Worm (Caenorhabditis elegans) whole organism, dauer: ENCODE data around the gene smg-9.

Source experiments
- unc-62 ChIP-seq: sonication (generic microtip); optimal IDR thresholded peaks from 2 replicates; lab custom pipeline; 2017; ENCODE audit warnings: missing biosample characterization, missing genetic modification reagents, missing genetic modification characterization

The smg-9 gene

DNA sequence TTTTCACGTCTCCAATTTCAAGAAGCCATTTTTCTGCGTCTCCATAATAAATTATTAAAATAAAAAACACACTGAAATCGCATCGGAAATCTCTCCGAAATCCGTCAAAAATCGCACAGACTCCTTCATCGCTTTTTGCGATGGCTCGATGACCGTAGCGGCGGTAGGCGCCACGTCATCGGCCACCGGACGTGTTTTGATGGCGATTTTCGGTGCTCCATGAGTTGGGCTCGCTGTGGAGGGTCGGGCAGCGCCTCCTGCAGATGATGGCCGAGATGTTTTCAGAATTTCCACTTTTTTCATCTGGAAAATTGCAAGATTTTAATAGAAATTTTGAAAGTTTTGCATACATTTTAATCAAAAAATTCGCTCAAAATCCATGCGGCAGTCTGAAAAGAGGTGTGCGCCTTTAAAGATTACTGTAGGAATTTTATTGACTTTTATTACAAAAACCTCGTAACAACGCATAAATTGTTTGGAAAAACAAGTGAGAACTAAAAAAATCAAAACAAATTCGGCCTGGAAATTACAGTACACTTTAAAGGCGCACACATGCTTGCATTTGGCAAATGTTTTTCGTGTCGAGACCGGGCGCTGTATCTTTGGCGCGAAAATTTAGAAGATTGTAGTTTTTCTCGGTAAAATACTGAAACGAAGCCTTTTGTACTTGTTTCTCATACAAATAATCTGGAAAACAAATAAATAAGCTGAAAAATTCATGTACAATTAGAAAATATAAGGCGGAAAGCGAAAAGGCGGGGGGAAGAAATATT, at the start of gene smg-9:
TSS of gene smg-9 (minus strand) at position 663 of the 773 bp plus-strand sequence.
- TF ChIP-seq unc-62, result no peak

ce11 chrII:14801086-14801531, 48.5 kb upstream of the smg-9 start:
- no peak for TF ChIP-seq unc-62

ce11 chrII:14799367-14799766, 46.7 kb upstream of the smg-9 start:
- TF ChIP-seq unc-62, result no peak

DNA sequence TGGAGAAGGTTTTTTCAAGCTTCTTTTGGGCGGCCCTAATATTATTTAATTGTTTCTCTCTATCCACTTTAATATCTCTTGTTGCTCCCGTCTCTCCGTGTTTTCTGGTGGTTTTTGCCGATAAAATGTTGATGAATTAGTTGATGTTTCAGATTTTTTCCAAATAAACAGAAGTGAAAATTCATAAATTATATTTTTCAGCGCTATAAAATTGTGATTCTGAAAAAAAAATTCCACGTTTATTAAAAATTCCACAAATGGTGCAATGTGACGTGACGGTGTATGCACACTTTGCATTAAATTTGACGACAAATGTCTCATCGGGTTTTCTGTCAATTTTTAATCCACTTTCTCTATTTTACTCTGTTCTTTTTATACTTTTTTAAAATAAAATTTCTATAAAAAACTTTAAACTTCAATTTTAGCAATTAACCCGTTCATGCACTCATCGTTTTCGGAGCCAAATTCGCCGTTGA, 45.4 kb upstream of the smg-9 start, which contains the start of gene tbc-20:
TSS of gene tbc-20 (plus strand) at position 426 of the 476 bp plus-strand sequence.
- no peak for TF ChIP-seq unc-62

- no peak for TF ChIP-seq unc-62
Observed at ce11 chrII:14794935-14795454, 42.3 kb upstream of the smg-9 start, which contains the start of gene eif-3.B. TSS of gene eif-3.B (plus strand) at chrII:14795404.

DNA sequence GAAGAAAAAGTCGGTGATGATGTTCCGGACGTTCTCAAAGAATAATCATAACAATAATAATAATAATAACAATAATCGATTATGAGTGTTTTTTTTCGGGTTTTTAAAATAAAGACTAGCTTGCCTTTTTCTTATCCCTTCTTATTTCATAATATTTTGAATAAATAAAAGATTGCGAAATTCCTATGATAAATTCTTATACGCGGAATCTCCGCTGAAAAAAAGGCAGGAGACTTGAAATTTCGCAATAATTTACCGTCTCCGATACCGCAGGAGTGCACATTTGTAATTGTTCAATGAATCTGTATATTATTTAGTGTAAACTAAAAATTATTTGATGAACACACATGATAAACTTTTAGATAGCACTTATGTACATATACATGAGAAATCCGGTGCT, 39.8 kb upstream of the smg-9 start:
- TF ChIP-seq unc-62, result no peak

ce11 chrII:14790751-14791150, 38.1 kb upstream of the smg-9 start, which contains the start of gene Y54E2A.10:
TSS of gene Y54E2A.10 (plus strand) at chrII:14791051.
- TF ChIP-seq unc-62, result no peak

- no peak for TF ChIP-seq unc-62
Observed at ce11 chrII:14785906-14786305, 33.3 kb upstream of the smg-9 start, which contains the start of gene Y54E2A.9. TSS of gene Y54E2A.9 (minus strand) at chrII:14786006.

DNA sequence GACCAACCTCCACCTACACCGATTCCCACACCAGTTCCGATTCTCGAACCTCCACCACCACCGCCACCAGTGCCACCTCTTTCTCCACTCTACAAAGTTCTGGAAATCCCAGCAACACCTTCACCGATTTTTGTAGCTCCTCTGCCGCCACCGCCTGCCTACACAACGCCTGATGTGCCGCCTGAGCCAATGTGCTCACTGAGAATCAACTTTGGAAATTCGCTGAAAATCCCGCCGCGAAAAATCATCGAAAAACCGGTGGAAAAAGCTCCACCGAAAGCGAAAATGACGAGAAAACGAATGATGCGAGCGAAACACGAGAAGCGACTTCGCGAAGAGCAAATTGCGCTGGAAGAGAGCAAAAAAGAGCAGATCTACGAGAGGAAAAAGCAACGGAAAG, 27.2 kb upstream of the smg-9 start:
- no peak for TF ChIP-seq unc-62

DNA sequence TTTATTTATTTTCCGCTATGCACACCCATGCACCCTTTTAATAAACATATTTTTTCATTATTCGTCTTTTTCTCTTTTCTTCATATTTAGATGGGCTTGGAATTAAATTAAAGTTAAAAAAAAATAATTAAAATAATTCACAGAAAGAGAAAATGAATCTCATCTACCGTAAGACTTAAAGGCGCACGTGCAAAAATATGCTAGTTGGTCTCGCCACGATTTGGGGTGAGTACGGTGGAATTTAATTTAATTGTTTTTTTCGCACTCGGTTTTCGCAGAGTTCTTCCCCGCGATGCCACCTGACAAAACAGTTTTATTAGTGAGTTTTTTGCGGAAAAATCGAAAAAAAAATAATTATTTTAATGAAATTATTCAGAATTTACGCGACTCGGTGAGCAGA, 25.4 kb upstream of the smg-9 start, which contains the start of gene Y54E2A.8:
TSS of gene Y54E2A.8 (plus strand) at position 254 of the 400 bp plus-strand sequence.
- TF ChIP-seq unc-62, result no peak

- TF ChIP-seq unc-62, result no peak
Observed at ce11 chrII:14772956-14773788, 20.5 kb upstream of the smg-9 start, which contains the start of gene Y54E2A.7. TSS of gene Y54E2A.7 (minus strand) at chrII:14773006.

ce11 chrII:14772113-14772512, 19.5 kb upstream of the smg-9 start:
- no peak for TF ChIP-seq unc-62

- no peak for TF ChIP-seq unc-62
Observed at ce11 chrII:14771096-14771495, 18.4 kb upstream of the smg-9 start.

ce11 chrII:14768804-14769203, 16.2 kb upstream of the smg-9 start:
- TF ChIP-seq unc-62, result no peak

- no peak for TF ChIP-seq unc-62
Observed at ce11 chrII:14757711-14758110, 5.1 kb upstream of the smg-9 start, which contains the start of gene Y54E2A.5. TSS of gene Y54E2A.5 (minus strand) at chrII:14757811.

DNA sequence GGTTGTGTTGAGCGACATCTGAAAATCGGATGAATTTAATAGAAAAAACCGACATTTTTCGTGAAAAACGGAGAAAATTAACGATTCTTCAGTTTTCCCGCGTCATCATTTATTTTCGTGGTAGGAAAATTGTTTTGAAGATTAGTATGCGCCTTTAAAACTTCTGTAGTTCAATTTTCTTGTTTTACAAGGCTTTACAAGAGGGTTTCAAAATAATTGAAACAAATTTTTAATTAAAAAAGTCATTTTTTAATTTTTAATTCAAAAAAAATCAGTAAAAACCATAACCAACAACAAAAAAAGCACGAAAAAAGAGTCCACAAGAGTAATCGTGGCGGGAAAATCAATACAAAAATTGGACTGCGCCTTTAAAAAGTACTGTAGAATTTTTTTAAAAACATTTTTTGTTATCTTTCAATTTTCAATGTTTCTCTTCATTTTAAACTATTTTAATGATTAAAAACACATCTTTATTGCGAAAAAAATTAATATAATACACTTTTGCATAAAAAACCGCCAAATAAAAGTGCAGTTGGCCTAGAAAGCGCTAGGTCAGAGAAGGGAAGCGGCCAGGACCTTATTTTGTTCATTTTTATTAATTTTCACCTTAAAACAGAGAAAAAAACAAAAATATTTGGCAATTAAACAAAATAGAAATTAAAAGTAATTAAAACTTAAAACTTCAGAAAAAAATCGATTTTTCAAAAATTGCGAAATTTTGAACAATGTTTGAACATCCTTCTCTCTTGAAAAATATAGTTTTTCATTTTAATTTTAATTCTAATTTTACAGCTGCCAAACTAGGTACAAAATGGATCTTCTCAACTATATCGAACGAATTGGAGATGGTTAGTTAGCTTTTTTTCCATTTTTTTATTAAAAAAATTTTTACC, 1.5 kb upstream of the smg-9 start, which contains the start of the genes tac-1 and Y54E2A.4:
TSS of gene tac-1 (minus strand) at position 20 of the 893 bp plus-strand sequence.
TSS of gene Y54E2A.4 (plus strand) at position 765 of the 893 bp plus-strand sequence.
- TF ChIP-seq unc-62, result no peak
